Worm (Caenorhabditis elegans): ENCODE results near the gene cest-35.1.

Gene cest-35.1

DNA sequence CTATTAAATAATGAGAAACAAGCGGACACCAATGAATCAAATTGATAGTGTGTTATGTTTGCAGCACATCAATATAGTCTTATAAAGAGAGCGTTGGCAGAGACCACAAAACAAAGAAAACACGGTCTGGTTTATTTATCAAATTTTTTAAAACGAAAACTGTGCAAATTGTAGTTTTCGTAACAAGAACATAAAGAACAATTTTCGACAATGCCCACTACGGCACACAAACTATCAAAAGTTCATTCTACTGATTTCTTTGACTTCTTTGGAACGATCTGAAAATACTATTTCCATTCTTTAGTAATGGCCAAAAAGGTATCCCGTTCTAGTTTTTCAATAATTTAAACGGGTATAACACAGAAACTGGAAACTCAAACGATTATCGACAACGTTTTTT lies 5.8 kb downstream of the cest-35.1 start, which contains the start of gene cest-35.2:
Gene cest-35.2 (minus strand): TSS at position 101 of the 400 bp plus-strand sequence.
- TF ChIP-seq fos-1 (tag; optimal IDR thresholded peaks at IDR 0.05), result no peak
- no peak for TF ChIP-seq pag-3 (tag; optimal IDR thresholded peaks at IDR 0.05; ENCODE audit: borderline replicate concordance, insufficient read depth)
- no peak for TF ChIP-seq lin-35 (GFP tag; optimal IDR thresholded peaks at IDR 0.05)
- no peak for TF ChIP-seq swsn-7 (tag; optimal IDR thresholded peaks at IDR 0.05)
- TF ChIP-seq nhr-84 (tag; optimal IDR thresholded peaks at IDR 0.05), result no peak
- TF ChIP-seq pqm-1 (tag; optimal IDR thresholded peaks at IDR 0.05), result no peak

DNA sequence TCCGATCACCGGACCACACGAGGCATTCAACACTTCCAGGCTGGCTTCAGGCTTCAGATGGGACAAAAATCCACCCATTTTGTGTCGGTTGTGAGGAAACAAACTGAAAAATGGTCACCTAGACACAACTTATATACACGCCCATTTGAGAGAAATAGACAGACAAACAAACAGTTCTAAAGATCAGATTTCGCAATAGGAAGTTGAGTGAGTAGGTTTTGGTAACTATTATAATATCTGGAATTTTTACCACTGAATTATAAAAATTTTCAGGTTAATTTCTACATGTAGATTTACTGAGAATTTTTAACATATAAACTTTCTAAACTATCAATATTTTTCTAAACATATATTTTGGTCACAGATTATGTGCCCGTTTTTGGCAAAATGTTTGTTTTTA lies 9.2 kb downstream of the cest-35.1 start, which contains the start of gene cest-32:
Gene cest-32 (minus strand): TSS at position 115 of the 400 bp plus-strand sequence.
- TF ChIP-seq zip-4 (GFP tag; optimal IDR thresholded peaks at IDR 0.05) (peak; percentile 46), nhr-71 (tag; optimal IDR thresholded peaks at IDR 0.05) (peak; percentile 25), hlh-17 (GFP tag; optimal IDR thresholded peaks at IDR 0.05; ENCODE audit: borderline replicate concordance) (no peak), lin-35 (GFP tag; optimal IDR thresholded peaks at IDR 0.05) (peak in 1 of 2 experiments; percentile 7), fkh-4 (tag; optimal IDR thresholded peaks at IDR 0.05; ENCODE audit: borderline replicate concordance) (no peak)

ce11 chrV:5228513-5228912 lies 14.4 kb downstream of the cest-35.1 start:
- TF ChIP-seq nhr-71 (tag; optimal IDR thresholded peaks at IDR 0.05) (peak; percentile 10), nhr-77 (tag; optimal IDR thresholded peaks at IDR 0.05) (peak; percentile 72), lin-13 (GFP tag; optimal IDR thresholded peaks at IDR 0.05) (no peak), tbx-2 (tag; optimal IDR thresholded peaks at IDR 0.05) (peak; percentile 44), fkh-10 (GFP tag; optimal IDR thresholded peaks at IDR 0.05) (no peak), efl-1 (optimal IDR thresholded peaks at IDR 0.05) (no peak), efl-1 (GFP tag; optimal IDR thresholded peaks at IDR 0.05 in 1 of 2) (no peak), lin-14 (GFP tag; optimal IDR thresholded peaks at IDR 0.05) (peak; percentile 17), nhr-85 (tag) (no peak)

DNA sequence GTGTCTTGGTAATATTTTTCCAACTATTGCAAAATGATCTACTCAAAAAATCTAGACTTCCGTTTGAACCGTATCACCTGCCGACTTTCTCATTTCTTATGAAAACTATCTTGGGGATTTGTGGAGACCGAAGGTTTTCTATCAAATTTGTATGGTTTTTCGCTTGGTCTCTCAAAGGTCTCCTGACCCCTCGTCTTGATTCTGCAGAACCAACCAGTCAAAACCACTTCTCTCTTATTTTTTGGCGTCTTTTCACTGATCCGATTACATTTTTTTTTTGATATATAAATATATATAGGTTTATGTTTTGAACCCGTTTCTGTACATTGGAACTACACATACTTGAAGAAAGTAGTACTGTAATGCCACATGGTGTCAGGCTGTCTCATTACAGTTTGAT lies 17.3 kb downstream of the cest-35.1 start:
- no peak for TF ChIP-seq aha-1 (tag; optimal IDR thresholded peaks at IDR 0.05)
- TF ChIP-seq alr-1 (tag; optimal IDR thresholded peaks at IDR 0.05; ENCODE audit: borderline replicate concordance), result no peak
- no peak for TF ChIP-seq egl-27 (tag; optimal IDR thresholded peaks at IDR 0.05)
- TF ChIP-seq nhr-76 (tag; optimal IDR thresholded peaks at IDR 0.05), result no peak
- TF ChIP-seq lin-14 (GFP tag; optimal IDR thresholded peaks at IDR 0.05), result peak; percentile 41
- peak; percentile 36 for TF ChIP-seq blmp-1 (tag; optimal IDR thresholded peaks at IDR 0.05)
- TF ChIP-seq tlp-1 (tag; optimal IDR thresholded peaks at IDR 0.05), result no peak
- peak; percentile 64 for TF ChIP-seq nhr-85 (tag)
- TF ChIP-seq efl-1 (optimal IDR thresholded peaks at IDR 0.05), result no peak
- peak in 1 of 2 experiments; percentile 90 for TF ChIP-seq efl-1 (GFP tag; optimal IDR thresholded peaks at IDR 0.05 in 1 of 2)

ce11 chrV:5223044-5223443 lies 19.9 kb downstream of the cest-35.1 start, which contains the start of gene Y49G5B.1:
Gene Y49G5B.1 (plus strand): TSS chrV:5223367.
- no peak for TF ChIP-seq zip-4 (GFP tag; optimal IDR thresholded peaks at IDR 0.05)
- no peak for TF ChIP-seq blmp-1 (tag; optimal IDR thresholded peaks at IDR 0.05)
- TF ChIP-seq ceh-88 (GFP tag; IDR thresholded peaks at IDR 0.05), result no peak
- no peak for TF ChIP-seq unc-98 (GFP tag; IDR thresholded peaks at IDR 0.05)
- no peak for TF ChIP-seq alr-1 (tag; optimal IDR thresholded peaks at IDR 0.05; ENCODE audit: borderline replicate concordance)
- TF ChIP-seq irx-1 (tag; optimal IDR thresholded peaks at IDR 0.05), result no peak
- TF ChIP-seq lin-13 (GFP tag; optimal IDR thresholded peaks at IDR 0.05), result no peak
- TF ChIP-seq nhr-90 (tag; optimal IDR thresholded peaks at IDR 0.05; ENCODE audit: poor library complexity), result no peak
- TF ChIP-seq nhr-77 (tag; optimal IDR thresholded peaks at IDR 0.05), result no peak
- no peak for TF ChIP-seq fkh-10 (GFP tag; optimal IDR thresholded peaks at IDR 0.05)
- TF ChIP-seq hlh-4 (tag; optimal IDR thresholded peaks at IDR 0.05), result no peak
- TF ChIP-seq nhr-19 (GFP tag; conservative IDR thresholded peaks at IDR 0.05), result no peak
- no peak for TF ChIP-seq aha-1 (tag; optimal IDR thresholded peaks at IDR 0.05)
- TF ChIP-seq Y116A8C.19 (tag; optimal IDR thresholded peaks at IDR 0.05; ENCODE audit: borderline replicate concordance), result no peak
- TF ChIP-seq aly-2 (tag; optimal IDR thresholded peaks at IDR 0.05), result no peak
- no peak for TF ChIP-seq lsy-2 (tag; optimal IDR thresholded peaks at IDR 0.05)
- TF ChIP-seq rnt-1 (tag; optimal IDR thresholded peaks at IDR 0.05), result no peak
- TF ChIP-seq ama-1 (optimal IDR thresholded peaks at IDR 0.05), result no peak
- no peak for TF ChIP-seq fos-1 (tag; optimal IDR thresholded peaks at IDR 0.05)
- TF ChIP-seq lin-39 (tag; optimal IDR thresholded peaks at IDR 0.05), result no peak

Data from whole organism, L1 larva.